Fruit fly (Drosophila melanogaster): ENCODE data around the gene robo2.

Gene robo2

DNA sequence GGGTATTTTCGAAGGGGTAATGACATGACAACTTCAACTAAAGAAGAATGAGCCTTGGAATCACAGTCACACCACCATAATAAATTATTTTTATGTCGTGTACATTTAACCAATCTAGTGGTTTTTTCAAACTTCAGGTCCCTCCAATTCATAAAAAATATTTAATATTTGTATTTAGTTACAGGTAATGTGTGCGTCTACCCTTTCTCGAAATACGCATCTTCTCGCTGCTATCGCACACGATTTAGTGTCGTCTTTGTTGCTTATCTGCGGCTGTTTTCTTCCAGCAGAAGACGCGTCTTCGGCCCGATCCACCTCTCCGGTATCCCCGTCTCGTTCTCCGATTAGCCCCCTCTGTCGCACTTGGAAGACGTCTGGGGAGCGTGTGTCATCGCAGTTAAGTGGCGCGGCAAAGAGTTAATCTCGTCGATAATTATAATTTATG, 6.6 kb upstream of the robo2 start (continued):
- no peak for TF ChIP-seq aop (GFP tag; IDR thresholded peaks at IDR 0.05)
- peak; percentile 4 for TF ChIP-seq stwl (tag; optimal IDR thresholded peaks at IDR 0.05)
- TF ChIP-seq odd (GFP tag; optimal IDR thresholded peaks at IDR 0.05), result no peak
- TF ChIP-seq ase (GFP tag; IDR thresholded peaks at IDR 0.05), result peak; percentile 56; the same call in 1 of the 3 replicates
- peak; percentile 81 for TF ChIP-seq dmrt99B (tag; optimal IDR thresholded peaks at IDR 0.05)
- TF ChIP-seq CG11456 (GFP tag; IDR thresholded peaks at IDR 0.05), result 0 out of 3 replicates have a peak, but pooled peaks have one; percentile 27
- TF ChIP-seq CG9876 (GFP tag; optimal IDR thresholded peaks at IDR 0.05), result peak; percentile 11
- peak; percentile 56 for TF ChIP-seq CG8089 (GFP tag; optimal IDR thresholded peaks at IDR 0.05)
- peak; percentile 40 for TF ChIP-seq HHEX (GFP tag; optimal IDR thresholded peaks at IDR 0.05)
- no peak for TF ChIP-seq CG10565 (GFP tag; optimal IDR thresholded peaks at IDR 0.05)
- TF ChIP-seq trem (tag; optimal IDR thresholded peaks at IDR 0.05), result peak; percentile 74
- no peak for TF ChIP-seq klu (GFP tag; IDR thresholded peaks at IDR 0.05)
- TF ChIP-seq CoRest (tag; optimal IDR thresholded peaks at IDR 0.05), result peak; percentile 78
- TF ChIP-seq CG7839 (tag; optimal IDR thresholded peaks at IDR 0.05), result peak; percentile 82
- peak; percentile 68 for TF ChIP-seq bcd (GFP tag; optimal IDR thresholded peaks at IDR 0.05)
- TF ChIP-seq run (tag; optimal IDR thresholded peaks at IDR 0.05), result peak; percentile 34
- TF ChIP-seq CG17361 (GFP tag; IDR thresholded peaks at IDR 0.05), result peak; percentile 83
- TF ChIP-seq wdn (GFP tag; IDR thresholded peaks at IDR 0.05), result no peak
- TF ChIP-seq Ada2b (GFP tag; IDR thresholded peaks at IDR 0.05), result peak; percentile 50; the same call in 1 of the 2 replicates
- peak; percentile 77 for TF ChIP-seq CG1529 (GFP tag; optimal IDR thresholded peaks at IDR 0.05)
- no peak for TF ChIP-seq abd-A (tag; optimal IDR thresholded peaks at IDR 0.05)
- peak; percentile 68 for TF ChIP-seq Mad (GFP tag; optimal IDR thresholded peaks at IDR 0.05)
- TF ChIP-seq CG7963 (GFP tag; IDR thresholded peaks at IDR 0.05; ENCODE audit: partially characterized antibody), result no peak
- no peak for TF ChIP-seq Adf1 (GFP tag; IDR thresholded peaks at IDR 0.05)
- peak in 1 of 2 experiments; percentile 28 for TF ChIP-seq Hr78 (GFP tag; optimal IDR thresholded peaks at IDR 0.05)
- peak; percentile 80 for TF ChIP-seq sisA (GFP tag; IDR thresholded peaks at IDR 0.05)
- peak; percentile 29 for TF ChIP-seq CG8944 (GFP tag; optimal IDR thresholded peaks at IDR 0.05)
- TF ChIP-seq sob (GFP tag; IDR thresholded peaks at IDR 0.05), result peak; percentile 70
- TF ChIP-seq tna (GFP tag; IDR thresholded peaks at IDR 0.05; ENCODE audit: partially characterized antibody), result no peak
- TF ChIP-seq Kr (GFP tag; optimal IDR thresholded peaks at IDR 0.05), result peak; percentile 64
- TF ChIP-seq Hand (GFP tag; optimal IDR thresholded peaks at IDR 0.05), result no peak
- peak; percentile 95 for TF ChIP-seq Ets65A (GFP tag)
- TF ChIP-seq maf-S (GFP tag; optimal IDR thresholded peaks at IDR 0.05), result no peak
- TF ChIP-seq ken (GFP tag; IDR thresholded peaks at IDR 0.05), result peak; percentile 73
- TF ChIP-seq ato (GFP tag; IDR thresholded peaks at IDR 0.05; ENCODE audit: partially characterized antibody), result no peak
- TF ChIP-seq dati (GFP tag; IDR thresholded peaks at IDR 0.05), result peak; percentile 53; the same call in 1 of the 2 replicates
- TF ChIP-seq pfk (GFP tag; optimal IDR thresholded peaks at IDR 0.05), result no peak
- peak; percentile 52 for TF ChIP-seq tap (tag; optimal IDR thresholded peaks at IDR 0.05)
- TF ChIP-seq CG4360 (GFP tag; IDR thresholded peaks at IDR 0.05), result peak; percentile 45; the same call in 1 of the 2 replicates
- no peak for TF ChIP-seq CG16813 (GFP tag; IDR thresholded peaks at IDR 0.05; ENCODE audit: partially characterized antibody)
- TF ChIP-seq CG2712 (tag; optimal IDR thresholded peaks at IDR 0.05), result peak; percentile 90
- TF ChIP-seq CG4424 (GFP tag; optimal IDR thresholded peaks at IDR 0.05), result peak; percentile 78
- no peak for TF ChIP-seq cas (GFP tag; IDR thresholded peaks at IDR 0.05)
- TF ChIP-seq z (GFP tag; IDR thresholded peaks at IDR 0.05), result no peak
- TF ChIP-seq bbx (GFP tag; IDR thresholded peaks at IDR 0.05; ENCODE audit: partially characterized antibody), result no peak
- peak; percentile 48 for TF ChIP-seq CG18599 (GFP tag; optimal IDR thresholded peaks at IDR 0.05)
- TF ChIP-seq CG9817 (tag; optimal IDR thresholded peaks at IDR 0.05), result peak; percentile 12
- peak; percentile 65 for TF ChIP-seq CG17359 (tag; optimal IDR thresholded peaks at IDR 0.05)
- peak; percentile 71; the same call in 1 of the 3 replicates for TF ChIP-seq so (GFP tag; IDR thresholded peaks at IDR 0.05)
- TF ChIP-seq CG1792 (GFP tag; optimal IDR thresholded peaks at IDR 0.05), result no peak
